Fruit fly (Drosophila melanogaster): ENCODE data around the gene CG11585.

CG11585 gene

DNA sequence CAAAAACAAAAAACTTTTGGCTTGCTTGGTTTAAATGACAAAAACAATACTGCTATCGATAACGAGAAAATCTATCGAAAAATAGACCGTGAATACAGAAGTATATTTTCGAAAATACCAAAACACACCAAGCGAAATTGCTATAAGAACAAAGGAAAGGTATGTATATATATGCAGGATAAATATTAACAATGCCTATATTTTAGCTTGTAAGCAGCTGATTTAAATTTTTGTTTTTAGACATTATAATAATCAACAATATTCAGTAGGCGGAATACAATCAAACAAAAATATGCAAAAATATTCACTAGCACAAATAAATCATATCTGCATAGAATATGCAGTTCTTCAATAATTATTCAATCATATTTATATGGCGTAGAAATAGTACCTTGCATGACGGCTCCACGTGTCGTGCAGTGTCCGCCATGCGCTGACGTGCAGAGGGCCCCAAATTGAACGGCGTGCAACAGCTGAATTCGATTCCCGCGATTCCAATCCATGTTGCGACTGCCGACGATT is 48.6 kb downstream of the CG11585 start, which contains the start of the genes Fbxl4 and Dus2 (continued):
- TF ChIP-seq her (GFP tag; optimal IDR thresholded peaks at IDR 0.05) (peak; percentile 73), Sox102F (GFP tag; optimal IDR thresholded peaks at IDR 0.05) (peak; percentile 91), salm (tag; optimal IDR thresholded peaks at IDR 0.05) (peak; percentile 69), sens-2 (GFP tag; IDR thresholded peaks at IDR 0.05) (peak; percentile 86), btn (GFP tag; optimal IDR thresholded peaks at IDR 0.05) (peak; percentile 81), Lim3 (GFP tag; IDR thresholded peaks at IDR 0.05) (peak; percentile 61; the same call in 1 of the 2 replicates), CG13287 (GFP tag; IDR thresholded peaks at IDR 0.05; ENCODE audit: partially characterized antibody) (peak; percentile 57; the same call in 1 of the 2 replicates), CG8944 (GFP tag; optimal IDR thresholded peaks at IDR 0.05) (peak; percentile 93), CG11696 (GFP tag; IDR thresholded peaks at IDR 0.05) (peak; percentile 74), dm (GFP tag; optimal IDR thresholded peaks at IDR 0.05) (peak; percentile 83), Tbp (GFP tag; optimal IDR thresholded peaks at IDR 0.05) (no peak), CG10431 (GFP tag; optimal IDR thresholded peaks at IDR 0.05) (peak; percentile 66), CG34422 (GFP tag; IDR thresholded peaks at IDR 0.05) (peak; percentile 93), ind (GFP tag; optimal IDR thresholded peaks at IDR 0.05) (peak; percentile 94), Camta (GFP tag; optimal IDR thresholded peaks at IDR 0.05) (peak; percentile 87), CG17802 (tag; optimal IDR thresholded peaks at IDR 0.05) (peak; percentile 77), croc (GFP tag; conservative IDR thresholded peaks at IDR 0.05) (peak; percentile 88), jumu (GFP tag; optimal IDR thresholded peaks at IDR 0.05) (peak; percentile 91), chm (GFP tag; IDR thresholded peaks at IDR 0.05) (peak; percentile 95), corto (GFP tag; optimal IDR thresholded peaks at IDR 0.05) (no peak), toy (GFP tag; IDR thresholded peaks at IDR 0.05) (peak; percentile 74), grn (GFP tag; optimal IDR thresholded peaks at IDR 0.05) (no peak), yki (optimal IDR thresholded peaks at IDR 0.05) (no peak), TFAM (GFP tag; optimal IDR thresholded peaks at IDR 0.05) (peak; percentile 62), hbn (GFP tag; IDR thresholded peaks at IDR 0.05; ENCODE audit: partially characterized antibody) (no peak), D (optimal IDR thresholded peaks at IDR 0.05) (no peak), D (GFP tag; optimal IDR thresholded peaks at IDR 0.05) (peak; percentile 87), tx (GFP tag; optimal IDR thresholded peaks at IDR 0.05) (peak; percentile 92), CG32532 (GFP tag; IDR thresholded peaks at IDR 0.05) (peak; percentile 92), CG43689 (GFP tag; IDR thresholded peaks at IDR 0.05) (peak; percentile 78), CG3726 (GFP tag; IDR thresholded peaks at IDR 0.05) (peak; percentile 86; the same call in 2 of the 3 replicates), Ptx1 (GFP tag; IDR thresholded peaks at IDR 0.05) (peak; percentile 94), Med (GFP tag) (peak; percentile 99), CG14667 (GFP tag; IDR thresholded peaks at IDR 0.05) (peak; percentile 90), CG33213 (GFP tag; optimal IDR thresholded peaks at IDR 0.05) (peak; percentile 86), gcm (GFP tag; optimal IDR thresholded peaks at IDR 0.05) (peak; percentile 72), CG12104 (GFP tag; optimal IDR thresholded peaks at IDR 0.05) (peak; percentile 91), dan (GFP tag; IDR thresholded peaks at IDR 0.05) (peak; percentile 87), CG32767 (GFP tag; IDR thresholded peaks at IDR 0.05) (peak; percentile 88), CG12659 (GFP tag; optimal IDR thresholded peaks at IDR 0.05) (peak; percentile 94), CG17612 (GFP tag; IDR thresholded peaks at IDR 0.05) (peak; percentile 77), zfh1 (GFP tag; IDR thresholded peaks at IDR 0.05) (peak; percentile 94), ro (GFP tag; IDR thresholded peaks at IDR 0.05) (peak; percentile 83), Ada2b (GFP tag; IDR thresholded peaks at IDR 0.05) (peak; percentile 94), twi (tag; optimal IDR thresholded peaks at IDR 0.05) (peak; percentile 83), unpg (GFP tag; optimal IDR thresholded peaks at IDR 0.05) (peak; percentile 87), CG5245 (GFP tag; optimal IDR thresholded peaks at IDR 0.05) (peak; percentile 91), zen2 (GFP tag; IDR thresholded peaks at IDR 0.05; ENCODE audit: partially characterized antibody) (no peak), shn (GFP tag; optimal IDR thresholded peaks at IDR 0.05) (peak; percentile 94), CG31224 (GFP tag; IDR thresholded peaks at IDR 0.05) (peak; percentile 84), CG6854 (GFP tag; optimal IDR thresholded peaks at IDR 0.05) (peak; percentile 74), CG17568 (GFP tag; optimal IDR thresholded peaks at IDR 0.05) (no peak)
